Worm (Caenorhabditis elegans) whole organism, L3 larva: ENCODE data around the gene Y36E3A.2.

Experiments
- ZK546.5 ChIP-seq: sonication (generic microtip); optimal IDR thresholded peaks from 2 replicates; lab custom pipeline; 2017; ENCODE audit warnings: missing biosample characterization, missing genetic modification characterization
- ceh-28 ChIP-seq: fragments of 150-350 bp; optimal IDR thresholded peaks from 2 replicates; lab custom pipeline; 2014; ENCODE audit warnings: missing biosample characterization, missing genetic modification reagents, missing genetic modification characterization
- egl-5 ChIP-seq: fragments of 150-350 bp; optimal IDR thresholded peaks from 2 replicates; lab custom pipeline; 2017; ENCODE audit warnings: missing biosample characterization, missing genetic modification reagents, missing genetic modification characterization, inconsistent platforms
- nhr-237 ChIP-seq: fragments of 150-350 bp; optimal IDR thresholded peaks from 2 replicates; lab custom pipeline; 2014; ENCODE audit warnings: missing biosample characterization, missing genetic modification characterization
- snpc-4 ChIP-seq: fragments of 150-350 bp; optimal IDR thresholded peaks from 2 replicates; lab custom pipeline; 2014; ENCODE audit warnings: missing biosample characterization, missing genetic modification characterization
- tbx-2 ChIP-seq: sonication (generic microtip); optimal IDR thresholded peaks from 2 replicates; lab custom pipeline; 2016; ENCODE audit warnings: mild to moderate bottlenecking, missing genetic modification characterization, missing compliant biosample characterization
- unc-39 ChIP-seq: sonication (generic microtip); optimal IDR thresholded peaks from 4 replicates; lab custom pipeline; 2017; ENCODE audit warnings: missing biosample characterization, missing genetic modification characterization
- unc-62 ChIP-seq: fragments of 150-350 bp; sonication (generic microtip); optimal IDR thresholded peaks from 4 replicates; lab custom pipeline; 2014; ENCODE audit warnings: missing biosample characterization, missing genetic modification reagents, missing genetic modification characterization

- TF ChIP-seq ZK546.5 (tag; lab: Kevin White, UChicago) (no peak), unc-62 (GFP tag; lab: Kevin White, UChicago) (no peak), snpc-4 (tag; lab: Kevin White, UChicago) (no peak), tbx-2 (tag; lab: Kevin White, UChicago) (no peak), ceh-28 (tag; lab: Kevin White, UChicago) (no peak), egl-5 (tag; lab: Kevin White, UChicago) (no peak), unc-39 (tag; lab: Kevin White, UChicago) (no peak), nhr-237 (tag; lab: Kevin White, UChicago) (no peak)
These were observed 33.8 kb upstream of the Y36E3A.2 start for ce11 chrV:15392064-15392463.
